Fruit fly (Drosophila melanogaster) whole organism, adult: ENCODE data around the gene CG12523.

Experiments used
- CG12768 ChIP-seq: fragments of 200-800 bp; sonication (Bioruptor generic); optimal IDR thresholded peaks from 2 replicates; lab custom pipeline; 2017; ENCODE audit warnings: missing biosample characterization, missing genetic modification characterization, mild to moderate bottlenecking, moderate library complexity, missing genetic modification reagents
- CG14711 ChIP-seq: fragments of 200-800 bp; sonication (Bioruptor generic); optimal IDR thresholded peaks from 2 replicates; lab custom pipeline; 2018; ENCODE audit warnings: missing biosample characterization, mild to moderate bottlenecking, missing genetic modification characterization, moderate library complexity
- CG33017 ChIP-seq: fragments of 200-800 bp; sonication (Bioruptor generic); optimal IDR thresholded peaks from 2 replicates; lab custom pipeline; 2018; ENCODE audit warnings: missing biosample characterization, mild to moderate bottlenecking, missing genetic modification characterization, moderate library complexity
- CG5204 ChIP-seq: fragments of 200-800 bp; sonication (Bioruptor generic); optimal IDR thresholded peaks from 2 replicates; lab custom pipeline; 2016; ENCODE audit warnings: missing biosample characterization, missing genetic modification characterization
- CG7101 ChIP-seq: fragments of 200-800 bp; sonication (Bioruptor generic); optimal IDR thresholded peaks from 2 replicates; lab custom pipeline; 2018; ENCODE audit warnings: missing biosample characterization, mild to moderate bottlenecking, missing genetic modification characterization, moderate library complexity
- cic ChIP-seq: fragments of 200-800 bp; sonication (Bioruptor generic); optimal IDR thresholded peaks from 2 replicates; lab custom pipeline; 2017; ENCODE audit warnings: missing biosample characterization, mild to moderate bottlenecking, missing genetic modification characterization, moderate library complexity
- kay ChIP-seq: fragments of 200-800 bp; sonication (Bioruptor generic); peaks from one replicate; lab custom pipeline; 2016; ENCODE audit warnings: missing biosample characterization, missing genetic modification characterization, borderline replicate concordance
- ovo ChIP-seq: fragments of 200-800 bp; sonication (Bioruptor generic); optimal IDR thresholded peaks from 2 replicates; lab custom pipeline; 2016; ENCODE audit warnings: missing biosample characterization, missing genetic modification characterization
- tj ChIP-seq: fragments of 200-800 bp; sonication (Bioruptor generic); optimal IDR thresholded peaks from 3 replicates; lab custom pipeline; 2017; ENCODE audit warnings: missing biosample characterization, mild to moderate bottlenecking, missing genetic modification characterization, moderate library complexity

DNA sequence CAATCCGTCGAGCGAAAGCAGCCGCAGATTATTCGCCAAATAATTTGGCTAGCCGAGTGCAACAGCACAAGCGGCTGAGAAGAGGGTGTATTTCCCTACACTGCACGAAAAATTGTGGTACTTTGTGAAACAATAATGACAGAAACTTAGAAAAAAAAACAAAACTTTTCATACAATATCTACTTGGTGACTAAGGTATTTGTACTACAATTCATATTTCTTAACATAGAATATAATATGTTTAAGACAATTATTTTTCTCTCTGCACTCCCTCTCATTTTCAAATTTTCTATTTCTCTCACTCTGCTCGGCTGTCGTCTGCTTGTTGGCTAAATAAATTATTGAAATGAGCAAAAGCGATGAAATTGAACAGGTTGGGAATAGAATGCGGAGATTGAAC, 44.9 kb upstream of the CG12523 start:
- TF ChIP-seq cic (GFP tag; lab: Kevin White, UChicago) (no peak), ovo (no peak), CG33017 (tag; lab: Kevin White, UChicago) (peak; percentile 39), CG5204 (peak; percentile 51), CG7101 (tag; lab: Kevin White, UChicago) (peak; percentile 42), kay (GFP tag; lab: Kevin White, UChicago) (no peak), CG14711 (tag; lab: Kevin White, UChicago) (peak; percentile 44), tj (GFP tag; lab: Kevin White, UChicago) (no peak), CG12768 (GFP tag; lab: Kevin White, UChicago) (peak; percentile 11)
